Worm (Caenorhabditis elegans) whole organism, L1 larva: ENCODE measurements around the gene taf-6.2.

Source experiments
- C16A3.4 ChIP-seq: fragments of 150-350 bp; optimal IDR thresholded peaks from 2 replicates; lab custom pipeline; 2014; ENCODE audit warnings: missing biosample characterization, missing genetic modification characterization
- ceh-90 ChIP-seq: sonication (generic microtip); optimal IDR thresholded peaks from 2 replicates; lab custom pipeline; 2016; ENCODE audit warnings: missing genetic modification characterization, missing compliant biosample characterization
- ces-1 ChIP-seq: fragments of 150-350 bp; optimal IDR thresholded peaks from 2 replicates; lab custom pipeline; 2014; ENCODE audit warnings: missing biosample characterization, missing genetic modification reagents, missing genetic modification characterization
- dpl-1 ChIP-seq, 3 experiments: fragments of 150-350 bp in 2 of 3; sonication (generic microtip) in 1 of 3; optimal IDR thresholded peaks; 2 replicates each; lab custom pipeline; 2014 to 2017; ENCODE audit warnings: missing biosample characterization in 3 of 3, missing genetic modification characterization in 3 of 3, missing genetic modification reagents in 3 of 3
- efl-1 ChIP-seq, 4 experiments: fragments of 150-350 bp; optimal IDR thresholded peaks in 3 of 4; peaks in 1 of 4; 1 replicate in 1 of 4; 2 replicates in 3 of 4; lab custom pipeline; 2014; ENCODE audit warnings: missing biosample characterization in 2 of 4, missing genetic modification characterization in 2 of 4, missing genetic modification reagents in 2 of 4
- elt-2 ChIP-seq: sonication (generic microtip); optimal IDR thresholded peaks from 2 replicates; lab custom pipeline; 2016; ENCODE audit warnings: missing genetic modification characterization, mild to moderate bottlenecking, inconsistent platforms, missing compliant biosample characterization, missing genetic modification reagents
- elt-3 ChIP-seq, 6 experiments: fragments of 150-350 bp in 1 of 6; sonication (generic microtip); optimal IDR thresholded peaks; 2 replicates each; lab custom pipeline; 2017 to 2018; ENCODE audit warnings: missing biosample characterization in 6 of 6, missing genetic modification characterization in 6 of 6, inconsistent platforms in 1 of 6
- ets-5 ChIP-seq: fragments of 200-800 bp; sonication (Bioruptor generic); IDR thresholded peaks from 2 replicates; pipeline ENCODE4 v1.3.6; 2022; ENCODE audit warnings: missing genetic modification characterization, missing compliant biosample characterization
- fkh-10 ChIP-seq: sonication (generic microtip); optimal IDR thresholded peaks from 2 replicates; lab custom pipeline; 2017; ENCODE audit warnings: missing biosample characterization, missing genetic modification reagents, missing genetic modification characterization
- fkh-8 ChIP-seq: sonication (generic microtip); optimal IDR thresholded peaks from 2 replicates; lab custom pipeline; 2016; ENCODE audit warnings: mild to moderate bottlenecking, missing genetic modification characterization, missing compliant biosample characterization
- hlh-17 ChIP-seq: fragments of 200-800 bp; sonication (Bioruptor generic); optimal IDR thresholded peaks from 2 replicates; lab custom pipeline; 2018; ENCODE audit warnings: missing genetic modification characterization, mild to moderate bottlenecking, missing compliant biosample characterization, moderate library complexity, borderline replicate concordance
- hlh-4 ChIP-seq: sonication (generic microtip); optimal IDR thresholded peaks from 2 replicates; lab custom pipeline; 2016; ENCODE audit warnings: mild to moderate bottlenecking, missing genetic modification characterization, missing compliant biosample characterization
- hpl-2 ChIP-seq: fragments of 150-350 bp; optimal IDR thresholded peaks from 2 replicates; lab custom pipeline; 2014; ENCODE audit warnings: missing biosample characterization, missing genetic modification reagents, missing genetic modification characterization
- isw-1 ChIP-seq: fragments of 200-800 bp; sonication (Bioruptor generic); IDR thresholded peaks from 2 replicates; pipeline ENCODE4 v1.3.6; 2022; ENCODE audit warnings: missing genetic modification characterization, missing compliant biosample characterization
- lin-14 ChIP-seq: fragments of 200-800 bp; sonication (Bioruptor generic); optimal IDR thresholded peaks from 2 replicates; lab custom pipeline; 2018; ENCODE audit warnings: mild to moderate bottlenecking, missing genetic modification characterization, moderate library complexity, missing compliant biosample characterization
- lin-35 ChIP-seq, 2 experiments: fragments of 150-350 bp; optimal IDR thresholded peaks; 2 replicates each; lab custom pipeline; 2014; ENCODE audit warnings: missing biosample characterization in 2 of 2, missing genetic modification characterization in 2 of 2, missing genetic modification reagents in 2 of 2
- mab-9 ChIP-seq: fragments of 200-800 bp; sonication (Bioruptor generic); IDR thresholded peaks from 2 replicates; pipeline ENCODE4 v1.3.6; 2022; ENCODE audit warnings: missing genetic modification reagents, missing genetic modification characterization, missing compliant biosample characterization
- nhr-12 ChIP-seq: sonication (generic microtip); optimal IDR thresholded peaks from 2 replicates; lab custom pipeline; 2017; ENCODE audit warnings: missing biosample characterization, missing genetic modification characterization
- nhr-19 ChIP-seq: fragments of 200-800 bp; sonication (Bioruptor generic); conservative IDR thresholded peaks from 2 replicates; pipeline ENCODE4 v1.3.6; 2022; ENCODE audit warnings: missing genetic modification characterization, missing compliant biosample characterization
- nhr-237 ChIP-seq: fragments of 150-350 bp; optimal IDR thresholded peaks from 2 replicates; lab custom pipeline; 2014; ENCODE audit warnings: missing biosample characterization, missing genetic modification characterization
- nhr-47 ChIP-seq: sonication (generic microtip); optimal IDR thresholded peaks from 2 replicates; lab custom pipeline; 2016; ENCODE audit warnings: mild to moderate bottlenecking, missing genetic modification characterization, moderate library complexity, missing compliant biosample characterization
- nhr-71 ChIP-seq: sonication (generic microtip); optimal IDR thresholded peaks from 2 replicates; lab custom pipeline; 2016; ENCODE audit warnings: mild to moderate bottlenecking, missing genetic modification characterization, moderate library complexity, missing compliant biosample characterization
- nhr-76 ChIP-seq: sonication (generic microtip); optimal IDR thresholded peaks from 2 replicates; lab custom pipeline; 2017; ENCODE audit warnings: missing biosample characterization, missing genetic modification characterization
- nhr-85 ChIP-seq: sonication (generic microtip); peaks from one replicate; lab custom pipeline; 2016; ENCODE audit warnings: missing genetic modification characterization, inconsistent platforms, missing compliant biosample characterization
- pag-3 ChIP-seq: sonication (generic microtip); optimal IDR thresholded peaks from 2 replicates; lab custom pipeline; 2017; ENCODE audit warnings: missing genetic modification characterization, mild to moderate bottlenecking, missing compliant biosample characterization, antibody characterized with exemption, borderline replicate concordance; ENCODE audit not compliant: insufficient read depth
- sox-4 ChIP-seq: sonication (generic microtip); optimal IDR thresholded peaks from 2 replicates; lab custom pipeline; 2016; ENCODE audit warnings: missing genetic modification characterization, missing compliant biosample characterization
- sup-37 ChIP-seq: fragments of 200-800 bp; sonication (Bioruptor generic); optimal IDR thresholded peaks from 2 replicates; lab custom pipeline; 2018; ENCODE audit warnings: mild to moderate bottlenecking, missing genetic modification characterization, missing compliant biosample characterization
- unc-30 ChIP-seq: sonication (generic microtip); optimal IDR thresholded peaks from 2 replicates; lab custom pipeline; 2017; ENCODE audit warnings: missing biosample characterization, missing genetic modification characterization
- unc-86 ChIP-seq: sonication (generic microtip); optimal IDR thresholded peaks from 2 replicates; lab custom pipeline; 2016; ENCODE audit warnings: missing genetic modification characterization, missing compliant biosample characterization
- unc-98 ChIP-seq: fragments of 200-800 bp; sonication (Bioruptor generic); IDR thresholded peaks from 2 replicates; pipeline ENCODE4 v1.3.6; 2022; ENCODE audit warnings: missing genetic modification characterization, missing compliant biosample characterization
- vab-15 ChIP-seq: sonication (generic microtip); optimal IDR thresholded peaks from 2 replicates; lab custom pipeline; 2017; ENCODE audit warnings: missing genotype, mild to moderate bottlenecking, missing genetic modification characterization, missing compliant biosample characterization
- zag-1 ChIP-seq: fragments of 150-350 bp; optimal IDR thresholded peaks from 2 replicates; lab custom pipeline; 2014; ENCODE audit warnings: missing biosample characterization, missing genetic modification characterization
- ztf-4 ChIP-seq: fragments of 150-350 bp; optimal IDR thresholded peaks from 2 replicates; lab custom pipeline; 2014; ENCODE audit warnings: missing biosample characterization, missing genetic modification characterization

The taf-6.2 gene

ce11 chrIV:3667796-3668195 lies 26.7 kb downstream of the taf-6.2 start:
- TF ChIP-seq ceh-90 (tag; lab: Kevin White, UChicago) (no peak), efl-1 (optimal IDR thresholded peaks at IDR 0.05; lab: Kevin White, UChicago) (no peak), efl-1 (GFP tag; optimal IDR thresholded peaks at IDR 0.05 in 1 of 2; lab: Kevin White, UChicago) (peak in 1 of 2 experiments; percentile 52), lin-35 (GFP tag; optimal IDR thresholded peaks at IDR 0.05; lab: Kevin White, UChicago) (no peak), lin-14 (GFP tag; lab: Kevin White, UChicago) (peak; percentile 50), fkh-10 (peak; percentile 83)

DNA sequence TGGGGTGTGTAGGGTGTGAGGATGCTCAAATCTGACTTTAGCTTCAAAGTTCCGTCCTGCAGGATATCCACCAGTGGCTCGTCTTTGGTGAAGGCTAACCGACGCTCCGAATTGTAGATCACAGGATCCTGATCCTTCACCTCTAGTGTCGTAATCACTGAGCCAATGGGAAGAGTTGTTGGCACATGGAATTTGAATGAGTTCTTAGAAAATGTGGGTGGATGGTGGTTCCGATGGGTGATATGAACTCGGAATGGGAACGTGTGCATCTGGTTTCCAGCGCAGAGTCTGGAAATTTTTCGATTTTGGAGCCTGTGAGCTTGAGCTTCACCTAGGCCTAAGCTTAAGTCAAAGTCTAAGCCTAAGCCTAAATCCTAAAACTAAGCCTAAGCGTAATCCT lies 28.0 kb downstream of the taf-6.2 start:
- TF ChIP-seq vab-15 (tag; lab: Kevin White, UChicago) (no peak), nhr-47 (tag; lab: Kevin White, UChicago) (no peak), hlh-17 (GFP tag; lab: Kevin White, UChicago) (no peak), ztf-4 (no peak), unc-86 (tag; lab: Kevin White, UChicago) (no peak), efl-1 (optimal IDR thresholded peaks at IDR 0.05; lab: Kevin White, UChicago) (no peak), efl-1 (GFP tag; optimal IDR thresholded peaks at IDR 0.05 in 1 of 2; lab: Kevin White, UChicago) (no peak), hpl-2 (no peak), sox-4 (tag; lab: Kevin White, UChicago) (no peak), ets-5 (no peak), elt-2 (tag; lab: Kevin White, UChicago) (no peak), mab-9 (GFP tag; lab: Robert Waterston, UW) (no peak), nhr-19 (no peak)

DNA sequence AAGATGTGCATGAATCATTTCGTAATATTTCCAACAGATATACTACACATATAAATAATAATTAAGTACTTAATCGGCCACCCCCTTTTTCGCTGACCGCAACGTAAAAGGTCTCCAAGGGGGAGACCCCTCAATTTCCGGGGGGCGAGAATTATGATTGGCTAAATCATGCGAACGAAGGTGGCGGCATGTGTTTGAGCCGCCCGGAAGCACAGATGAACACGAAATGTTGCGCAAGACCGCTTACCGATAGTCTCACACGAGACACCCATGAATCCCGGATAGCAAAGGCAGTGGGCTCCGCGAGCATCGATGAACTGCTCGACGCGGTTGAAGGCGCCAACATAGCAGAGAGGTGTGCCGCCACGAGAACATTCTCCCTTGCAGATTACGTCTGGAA lies 29.4 kb downstream of the taf-6.2 start:
- TF ChIP-seq nhr-85 (tag; lab: Kevin White, UChicago) (peak; percentile 1), nhr-237 (no peak), mab-9 (GFP tag; lab: Robert Waterston, UW) (no peak), elt-3 (tag; optimal IDR thresholded peaks at IDR 0.05; lab: Kevin White, UChicago) (no peak), unc-98 (GFP tag; lab: Robert Waterston, UW) (no peak), nhr-76 (no peak), nhr-12 (tag; lab: Kevin White, UChicago) (no peak)
- TF ChIP-seq, all 84 proteins: peak for 1

DNA sequence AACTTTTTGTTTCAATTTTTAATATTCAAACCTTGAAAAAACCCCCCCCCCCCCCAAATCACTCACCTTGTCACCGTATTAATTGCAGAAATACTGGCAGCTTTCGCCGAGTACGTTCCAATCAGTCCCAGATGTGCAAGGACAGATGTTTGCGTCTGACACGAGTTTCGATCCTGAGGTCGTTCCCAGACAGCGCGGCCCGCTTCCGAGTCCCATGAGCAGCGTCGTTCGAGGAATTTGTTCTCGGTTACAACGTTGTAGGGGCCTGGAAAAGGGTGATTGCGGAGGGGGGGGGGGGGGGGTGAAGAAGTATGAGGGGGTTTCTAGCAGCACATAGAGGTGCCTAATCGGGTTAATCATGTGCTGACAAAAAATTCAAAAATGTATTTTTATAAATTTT lies 31.7 kb downstream of the taf-6.2 start:
- TF ChIP-seq sup-37 (GFP tag; lab: Kevin White, UChicago) (no peak), ceh-90 (tag; lab: Kevin White, UChicago) (no peak), dpl-1 (GFP tag; optimal IDR thresholded peaks at IDR 0.05; lab: Kevin White, UChicago) (no peak), C16A3.4 (tag; lab: Kevin White, UChicago) (no peak), hlh-4 (tag; lab: Kevin White, UChicago) (no peak), fkh-10 (no peak), fkh-8 (tag; lab: Kevin White, UChicago) (no peak), vab-15 (tag; lab: Kevin White, UChicago) (no peak), ces-1 (GFP tag; lab: Kevin White, UChicago) (no peak), isw-1 (GFP tag; lab: Robert Waterston, UW) (no peak), nhr-47 (tag; lab: Kevin White, UChicago) (no peak), lin-14 (GFP tag; lab: Kevin White, UChicago) (no peak), nhr-71 (tag; lab: Kevin White, UChicago) (no peak), elt-2 (tag; lab: Kevin White, UChicago) (no peak), pag-3 (tag; lab: Kevin White, UChicago) (no peak), zag-1 (tag; lab: Kevin White, UChicago) (no peak), unc-30 (tag; lab: Kevin White, UChicago) (no peak)
